Fruit fly (Drosophila melanogaster) whole organism, embryonic: ENCODE results near the gene Cyp4d1.

Source experiments
- B-H2 ChIP-seq: fragments of 200-800 bp; sonication (Bioruptor generic); optimal IDR thresholded peaks from 2 replicates; lab custom pipeline; 2018; ENCODE audit warnings: missing biosample characterization, mild to moderate bottlenecking, missing genetic modification characterization
- Bgb ChIP-seq: fragments of 200-800 bp; sonication (Bioruptor generic); IDR thresholded peaks from 2 replicates; pipeline ENCODE4 v1.3.6; 2022; ENCODE audit warnings: missing biosample characterization, missing genetic modification characterization; ENCODE audit not compliant: partially characterized antibody
- CG11696 ChIP-seq: fragments of 200-800 bp; sonication (Bioruptor generic); IDR thresholded peaks from 2 replicates; pipeline ENCODE4 v1.3.6; 2022; ENCODE audit warnings: missing biosample characterization, missing genetic modification characterization
- CG12769 ChIP-seq: fragments of 200-800 bp; sonication (Bioruptor generic); optimal IDR thresholded peaks from 2 replicates; lab custom pipeline; 2019; ENCODE audit warnings: missing biosample characterization, mild to moderate bottlenecking, missing genetic modification characterization, moderate library complexity
- CG15696 ChIP-seq: fragments of 200-800 bp; sonication (Bioruptor generic); optimal IDR thresholded peaks from 2 replicates; lab custom pipeline; 2019; ENCODE audit warnings: missing biosample characterization, mild to moderate bottlenecking, missing genetic modification characterization, moderate library complexity
- CG16779 ChIP-seq: fragments of 200-800 bp; sonication (Bioruptor generic); IDR thresholded peaks from 2 replicates; pipeline ENCODE4 v1.3.6; 2022; ENCODE audit warnings: missing biosample characterization, missing genetic modification characterization
- CG17186 ChIP-seq: fragments of 200-800 bp; sonication (Bioruptor generic); optimal IDR thresholded peaks from 3 replicates; lab custom pipeline; 2017; ENCODE audit warnings: missing biosample characterization, missing genetic modification reagents, missing genetic modification characterization
- CG17328 ChIP-seq: fragments of 200-800 bp; sonication (Bioruptor generic); IDR thresholded peaks from 2 replicates; pipeline ENCODE4 v1.3.6; 2022; ENCODE audit warnings: missing biosample characterization, missing genetic modification characterization
- CG17568 ChIP-seq: fragments of 200-800 bp; sonication (Bioruptor generic); optimal IDR thresholded peaks from 2 replicates; lab custom pipeline; 2018; ENCODE audit warnings: missing biosample characterization, mild to moderate bottlenecking, missing genetic modification characterization, moderate library complexity
- CG18764 ChIP-seq: fragments of 200-800 bp; sonication (Bioruptor generic); optimal IDR thresholded peaks from 3 replicates; lab custom pipeline; 2016; ENCODE audit warnings: missing biosample characterization, missing genetic modification characterization
- CG30431 ChIP-seq: fragments of 200-800 bp; sonication (Bioruptor generic); optimal IDR thresholded peaks from 2 replicates; lab custom pipeline; 2017; ENCODE audit warnings: missing biosample characterization, missing genetic modification characterization
- CG4424 ChIP-seq: fragments of 200-800 bp; sonication (Bioruptor generic); optimal IDR thresholded peaks from 3 replicates; lab custom pipeline; 2016; ENCODE audit warnings: missing biosample characterization, missing genetic modification characterization
- CG5180 ChIP-seq: fragments of 200-800 bp; sonication (Bioruptor generic); optimal IDR thresholded peaks from 3 replicates; lab custom pipeline; 2017; ENCODE audit warnings: missing biosample characterization, missing genetic modification characterization, mild to moderate bottlenecking, moderate library complexity, missing genetic modification reagents
- CG6175 ChIP-seq: fragments of 200-800 bp; sonication (Bioruptor generic); IDR thresholded peaks from 3 replicates; pipeline ENCODE4 v1.3.6; 2022; ENCODE audit warnings: missing biosample characterization, missing genetic modification characterization
- CG6654 ChIP-seq: fragments of 200-800 bp; sonication (Bioruptor generic); optimal IDR thresholded peaks from 2 replicates; lab custom pipeline; 2017; ENCODE audit warnings: missing biosample characterization, mild to moderate bottlenecking, missing genetic modification characterization
- CG6765 ChIP-seq: fragments of 200-800 bp; sonication (Bioruptor generic); optimal IDR thresholded peaks from 3 replicates; lab custom pipeline; 2017; ENCODE audit warnings: missing biosample characterization, mild to moderate bottlenecking, missing genetic modification characterization
- CG8478 ChIP-seq: fragments of >200 bp; optimal IDR thresholded peaks from 2 replicates; lab custom pipeline; 2018
- CG9727 ChIP-seq: fragments of 200-800 bp; sonication (Bioruptor generic); optimal IDR thresholded peaks from 3 replicates; lab custom pipeline; 2017; ENCODE audit warnings: missing biosample characterization, mild to moderate bottlenecking, missing genetic modification characterization
- CTCF ChIP-seq: fragments of 200-800 bp; sonication (Bioruptor generic); optimal IDR thresholded peaks from 2 replicates; lab custom pipeline; 2017; ENCODE audit warnings: missing biosample characterization, mild to moderate bottlenecking, missing genetic modification characterization, moderate library complexity
- CrebB ChIP-seq: fragments of 200-800 bp; sonication (Bioruptor generic); optimal IDR thresholded peaks from 3 replicates; lab custom pipeline; 2018; ENCODE audit warnings: missing biosample characterization, mild to moderate bottlenecking, missing genetic modification characterization
- Dad ChIP-seq: fragments of 200-800 bp; sonication (Bioruptor generic); optimal IDR thresholded peaks from 3 replicates; lab custom pipeline; 2016; ENCODE audit warnings: missing biosample characterization, missing genetic modification characterization
- Dip2 ChIP-seq: fragments of 200-800 bp; sonication (Bioruptor generic); IDR thresholded peaks from 2 replicates; pipeline ENCODE4 v1.3.6; 2022; ENCODE audit warnings: missing biosample characterization, missing genetic modification characterization
- Dll ChIP-seq: fragments of 200-800 bp; sonication (Bioruptor generic); IDR thresholded peaks from 4 replicates; pipeline ENCODE4 v1.3.6; 2022; ENCODE audit warnings: missing biosample characterization, missing genetic modification characterization; ENCODE audit not compliant: partially characterized antibody
- Ets65A ChIP-seq: fragments of 200-800 bp; sonication (Bioruptor generic); peaks from one replicate; lab custom pipeline; 2016; ENCODE audit warnings: missing biosample characterization, missing genetic modification characterization
- Ptx1 ChIP-seq: fragments of 200-800 bp; sonication (Bioruptor generic); IDR thresholded peaks from 2 replicates; pipeline ENCODE4 v1.3.6; 2022; ENCODE audit warnings: missing biosample characterization, missing genetic modification characterization
- Vsx1 ChIP-seq: fragments of 200-800 bp; sonication (Bioruptor generic); optimal IDR thresholded peaks from 2 replicates; lab custom pipeline; 2017; ENCODE audit warnings: missing biosample characterization, mild to moderate bottlenecking, missing genetic modification characterization, missing genetic modification reagents
- Xbp1 ChIP-seq: fragments of 200-800 bp; sonication (Bioruptor generic); optimal IDR thresholded peaks from 3 replicates; lab custom pipeline; 2016; ENCODE audit warnings: missing biosample characterization, mild to moderate bottlenecking, missing genetic modification characterization
- ash1 ChIP-seq: fragments of 200-800 bp; sonication (Bioruptor generic); optimal IDR thresholded peaks from 2 replicates; lab custom pipeline; 2018; ENCODE audit warnings: missing biosample characterization, mild to moderate bottlenecking, missing genetic modification characterization
- caup ChIP-seq: fragments of 200-800 bp; sonication (Bioruptor generic); optimal IDR thresholded peaks from 3 replicates; lab custom pipeline; 2017; ENCODE audit warnings: missing biosample characterization, mild to moderate bottlenecking, missing genetic modification characterization, moderate library complexity; ENCODE audit not compliant: severe bottlenecking
- dan ChIP-seq: fragments of 200-800 bp; sonication (Bioruptor generic); IDR thresholded peaks from 2 replicates; pipeline ENCODE4 v1.3.6; 2022; ENCODE audit warnings: missing biosample characterization, missing genetic modification characterization
- dimm ChIP-seq: fragments of 200-800 bp; sonication (Bioruptor generic); IDR thresholded peaks from 2 replicates; pipeline ENCODE4 v1.3.6; 2022; ENCODE audit warnings: missing biosample characterization, missing genetic modification characterization
- emc ChIP-seq: fragments of 200-800 bp; sonication (Bioruptor generic); optimal IDR thresholded peaks from 2 replicates; lab custom pipeline; 2016; ENCODE audit warnings: missing biosample characterization, missing genetic modification characterization
- fd102C ChIP-seq: fragments of 200-800 bp; sonication (Bioruptor generic); optimal IDR thresholded peaks from 2 replicates; lab custom pipeline; 2018; ENCODE audit warnings: missing biosample characterization, mild to moderate bottlenecking, missing genetic modification characterization, moderate library complexity
- ftz-f1 ChIP-seq: fragments of 200-800 bp; sonication (Bioruptor generic); optimal IDR thresholded peaks from 2 replicates; lab custom pipeline; 2016; ENCODE audit warnings: missing biosample characterization, missing genetic modification characterization
- gcm2 ChIP-seq: fragments of 200-800 bp; sonication (Bioruptor generic); optimal IDR thresholded peaks from 2 replicates; lab custom pipeline; 2016; ENCODE audit warnings: missing biosample characterization, missing genetic modification characterization
- h ChIP-seq: fragments of >200 bp; optimal IDR thresholded peaks from 2 replicates; lab custom pipeline; 2017
- her ChIP-seq: fragments of 200-800 bp; sonication (Bioruptor generic); optimal IDR thresholded peaks from 2 replicates; lab custom pipeline; 2016; ENCODE audit warnings: missing biosample characterization, missing genetic modification characterization
- jing ChIP-seq: fragments of 200-800 bp; sonication (Bioruptor generic); optimal IDR thresholded peaks from 2 replicates; lab custom pipeline; 2018; ENCODE audit warnings: missing biosample characterization, mild to moderate bottlenecking, missing genetic modification characterization
- lbe ChIP-seq: fragments of 200-800 bp; sonication (Bioruptor generic); optimal IDR thresholded peaks from 2 replicates; lab custom pipeline; 2016; ENCODE audit warnings: missing biosample characterization, mild to moderate bottlenecking, missing genetic modification characterization
- mirr ChIP-seq: fragments of 200-800 bp; sonication (Bioruptor generic); optimal IDR thresholded peaks from 3 replicates; lab custom pipeline; 2018; ENCODE audit warnings: missing biosample characterization, mild to moderate bottlenecking, missing genetic modification characterization
- odd ChIP-seq: fragments of 200-800 bp; sonication (Bioruptor generic); optimal IDR thresholded peaks from 2 replicates; lab custom pipeline; 2017; ENCODE audit warnings: missing biosample characterization, mild to moderate bottlenecking, missing genetic modification characterization
- onecut ChIP-seq: fragments of 200-800 bp; sonication (Bioruptor generic); IDR thresholded peaks from 2 replicates; pipeline ENCODE4 v1.3.6; 2022; ENCODE audit warnings: missing biosample characterization, missing genetic modification characterization
- otp ChIP-seq: fragments of 200-800 bp; sonication (Bioruptor generic); IDR thresholded peaks from 3 replicates; pipeline ENCODE4, ENCODE4 v1.3.6; 2022; ENCODE audit warnings: missing biosample characterization, missing genetic modification characterization
- p53 ChIP-seq: fragments of 200-800 bp; sonication (Bioruptor generic); optimal IDR thresholded peaks from 2 replicates; lab custom pipeline; 2016; ENCODE audit warnings: missing biosample characterization, missing genetic modification characterization
- phol ChIP-seq: fragments of 200-800 bp; sonication (Bioruptor generic); optimal IDR thresholded peaks from 3 replicates; lab custom pipeline; 2018; ENCODE audit warnings: missing biosample characterization, mild to moderate bottlenecking, missing genetic modification characterization, moderate library complexity
- pnt ChIP-seq: fragments of 200-800 bp; sonication (Bioruptor generic); optimal IDR thresholded peaks from 3 replicates; lab custom pipeline; 2016; ENCODE audit warnings: missing biosample characterization, missing genetic modification characterization
- ssp ChIP-seq: fragments of 200-800 bp; sonication (Bioruptor generic); IDR thresholded peaks from 2 replicates; pipeline ENCODE4 v1.3.6; 2022; ENCODE audit warnings: missing biosample characterization, missing genetic modification characterization
- unpg ChIP-seq: fragments of 200-800 bp; sonication (Bioruptor generic); optimal IDR thresholded peaks from 3 replicates; lab custom pipeline; 2018; ENCODE audit warnings: missing biosample characterization, mild to moderate bottlenecking, missing genetic modification characterization, moderate library complexity
- vvl ChIP-seq: fragments of 200-800 bp; sonication (Bioruptor generic); IDR thresholded peaks from 2 replicates; pipeline ENCODE4 v1.3.6; 2022; ENCODE audit warnings: missing biosample characterization, missing genetic modification characterization
- yki ChIP-seq: fragments of >200 bp; optimal IDR thresholded peaks from 3 replicates; lab custom pipeline; 2018
- z ChIP-seq: fragments of 200-800 bp; sonication (Bioruptor generic); IDR thresholded peaks from 3 replicates; pipeline ENCODE4 v1.3.6; 2022; ENCODE audit warnings: missing biosample characterization, missing genetic modification characterization

The Cyp4d1 gene

DNA sequence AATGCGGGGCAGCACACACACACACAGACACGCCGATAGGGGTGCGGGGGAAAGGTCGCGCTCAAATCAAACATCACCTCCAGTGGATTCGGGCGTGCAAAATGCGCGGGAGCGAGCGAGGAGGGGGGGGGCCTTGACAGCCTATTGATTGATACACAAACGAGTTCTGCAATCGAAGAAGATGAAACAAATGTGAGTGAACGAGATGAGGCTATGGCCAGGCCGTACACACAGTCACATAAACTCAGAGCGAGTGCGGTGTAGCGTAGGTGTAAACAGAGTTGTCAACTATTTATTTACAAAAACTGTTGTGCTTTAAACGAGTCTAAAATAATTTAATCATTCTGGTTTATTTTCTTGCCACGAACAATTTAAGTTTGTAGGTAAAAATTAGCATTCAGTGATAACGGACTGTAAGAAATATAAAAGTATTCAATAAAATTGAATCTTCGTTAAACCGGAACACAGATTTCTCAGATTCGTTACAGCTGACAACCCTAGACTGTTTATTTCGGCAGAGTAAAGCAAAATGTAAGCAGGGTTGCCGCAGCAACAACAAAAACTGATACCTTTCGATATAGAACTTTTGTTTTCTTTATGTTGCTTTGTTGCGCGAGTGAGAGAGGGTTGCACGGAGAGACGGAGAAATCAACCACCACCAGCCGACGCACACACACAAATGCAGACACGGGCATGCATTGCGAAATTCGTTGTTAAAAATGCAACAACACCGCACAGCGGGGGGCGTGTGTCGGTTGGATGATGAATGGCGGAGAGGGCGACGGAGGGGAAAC lies 26.8 kb downstream of the Cyp4d1 start (continued):
- TF ChIP-seq lbe (GFP tag; lab: Kevin White, UChicago) (peak; percentile 75), CG6654 (GFP tag; lab: Kevin White, UChicago) (peak; percentile 68), ssp (GFP tag; lab: Robert Waterston, UW) (peak; percentile 69), CG17186 (peak; percentile 24), dan (GFP tag; lab: Robert Waterston, UW) (0 out of 2 replicates have a peak, but pooled peaks have one; percentile 9), mirr (GFP tag; lab: Kevin White, UChicago) (peak; percentile 75), onecut (GFP tag; lab: Robert Waterston, UW) (peak; percentile 77), Ptx1 (peak; percentile 90), otp (GFP tag; lab: Robert Waterston, UW) (peak; percentile 57; the same call in 1 of the 3 replicates), CG15696 (tag; lab: Kevin White, UChicago) (peak; percentile 92), CG8478 (no peak), caup (GFP tag; lab: Kevin White, UChicago) (peak; percentile 91), p53 (GFP tag; lab: Kevin White, UChicago) (peak; percentile 51), unpg (GFP tag; lab: Kevin White, UChicago) (peak; percentile 95), CG12769 (tag; lab: Kevin White, UChicago) (peak; percentile 90), Dip2 (GFP tag; lab: Robert Waterston, UW) (no peak), CTCF (GFP tag; lab: Kevin White, UChicago) (peak; percentile 43), CG17568 (GFP tag; lab: Kevin White, UChicago) (peak; percentile 93), pnt (GFP tag; lab: Kevin White, UChicago) (peak; percentile 77), CG9727 (GFP tag; lab: Kevin White, UChicago) (peak; percentile 91), z (GFP tag; lab: Robert Waterston, UW) (no peak), jing (GFP tag; lab: Kevin White, UChicago) (peak; percentile 73), ftz-f1 (GFP tag; lab: Kevin White, UChicago) (peak; percentile 35), CG18764 (GFP tag; lab: Kevin White, UChicago) (peak; percentile 70), Dad (GFP tag; lab: Kevin White, UChicago) (peak; percentile 76), odd (peak; percentile 85), CG4424 (GFP tag; lab: Kevin White, UChicago) (peak; percentile 87), Xbp1 (GFP tag; lab: Kevin White, UChicago) (peak; percentile 86), her (GFP tag; lab: Kevin White, UChicago) (peak; percentile 62), CG5180 (GFP tag; lab: Kevin White, UChicago) (peak; percentile 81), B-H2 (GFP tag; lab: Kevin White, UChicago) (peak; percentile 86), dimm (GFP tag; lab: Robert Waterston, UW) (peak; percentile 42; the same call in 1 of the 2 replicates), CrebB (peak; percentile 85), Vsx1 (GFP tag; lab: Kevin White, UChicago) (peak; percentile 67), fd102C (GFP tag; lab: Kevin White, UChicago) (peak; percentile 63), Dll (GFP tag; lab: Robert Waterston, UW) (no peak), Ets65A (peak; percentile 87), CG11696 (peak; percentile 62), yki (lab: Kevin White, UChicago) (no peak), gcm2 (GFP tag; lab: Kevin White, UChicago) (peak; percentile 72), CG6765 (GFP tag; lab: Kevin White, UChicago) (peak; percentile 91), CG17328 (GFP tag; lab: Robert Waterston, UW) (peak; percentile 79), CG16779 (no peak), phol (peak; percentile 91), ash1 (GFP tag; lab: Kevin White, UChicago) (peak; percentile 40), CG30431 (GFP tag; lab: Kevin White, UChicago) (peak; percentile 52), CG6175 (GFP tag; lab: Robert Waterston, UW) (0 out of 3 replicates have a peak, but pooled peaks have one; percentile 38), Bgb (GFP tag; lab: Robert Waterston, UW) (0 out of 2 replicates have a peak, but pooled peaks have one; percentile 5), h (lab: Kevin White, UChicago) (no peak), vvl (GFP tag; lab: Robert Waterston, UW) (peak; percentile 90), emc (peak; percentile 66)
